Fruit fly (Drosophila melanogaster) whole organism, embryonic: ENCODE results near the gene CG15040.

Experiments used
- Awh ChIP-seq: fragments of 200-800 bp; sonication (Bioruptor generic); IDR thresholded peaks from 2 replicates; pipeline ENCODE4, ENCODE4 v1.3.6; 2022; ENCODE audit warnings: missing biosample characterization, missing genetic modification characterization
- BEAF-32 ChIP-seq: fragments of 200-800 bp; sonication (Bioruptor generic); optimal IDR thresholded peaks from 3 replicates; lab custom pipeline; 2017; ENCODE audit warnings: missing biosample characterization, missing genetic modification characterization, mild to moderate bottlenecking, moderate library complexity, missing genetic modification reagents
- Blimp-1 ChIP-seq: fragments of 200-800 bp; sonication (Bioruptor generic); optimal IDR thresholded peaks from 3 replicates; lab custom pipeline; 2018; ENCODE audit warnings: missing biosample characterization, missing genetic modification characterization, mild to moderate bottlenecking, moderate library complexity, missing genetic modification reagents
- CG1233 ChIP-seq: fragments of 200-800 bp; sonication (Bioruptor generic); optimal IDR thresholded peaks from 4 replicates; lab custom pipeline; 2018; ENCODE audit warnings: missing biosample characterization, mild to moderate bottlenecking, missing genetic modification characterization
- CG15269 ChIP-seq: fragments of 200-800 bp; sonication (Bioruptor generic); optimal IDR thresholded peaks from 2 replicates; lab custom pipeline; 2018; ENCODE audit warnings: missing biosample characterization, mild to moderate bottlenecking, missing genetic modification characterization, moderate library complexity
- CG2116 ChIP-seq: fragments of 200-800 bp; sonication (Bioruptor generic); optimal IDR thresholded peaks from 3 replicates; lab custom pipeline; 2018; ENCODE audit warnings: missing biosample characterization, mild to moderate bottlenecking, missing genetic modification characterization
- CG2129 ChIP-seq: fragments of 200-800 bp; sonication (Bioruptor generic); IDR thresholded peaks from 2 replicates; pipeline ENCODE4 v1.3.6; 2022; ENCODE audit warnings: missing biosample characterization, missing genetic modification characterization; ENCODE audit not compliant: partially characterized antibody
- CG30403 ChIP-seq: fragments of 200-800 bp; sonication (Bioruptor generic); optimal IDR thresholded peaks from 3 replicates; lab custom pipeline; 2016; ENCODE audit warnings: missing biosample characterization, missing genetic modification characterization
- CG32772 ChIP-seq: fragments of 200-800 bp; sonication (Bioruptor generic); IDR thresholded peaks from 2 replicates; pipeline ENCODE4 v1.3.6; 2022; ENCODE audit warnings: missing biosample characterization, missing genetic modification characterization
- CG34224 ChIP-seq: fragments of 200-800 bp; sonication (Bioruptor generic); IDR thresholded peaks from 3 replicates; pipeline ENCODE4 v1.3.6; 2022; ENCODE audit warnings: missing biosample characterization, missing genetic modification characterization; ENCODE audit not compliant: partially characterized antibody
- CG4617 ChIP-seq: fragments of 200-800 bp; sonication (Bioruptor generic); optimal IDR thresholded peaks from 3 replicates; lab custom pipeline; 2016; ENCODE audit warnings: missing biosample characterization, missing genetic modification characterization, borderline replicate concordance
- CG6654 ChIP-seq: fragments of 200-800 bp; sonication (Bioruptor generic); optimal IDR thresholded peaks from 2 replicates; lab custom pipeline; 2017; ENCODE audit warnings: missing biosample characterization, mild to moderate bottlenecking, missing genetic modification characterization
- CG8089 ChIP-seq: fragments of 200-800 bp; sonication (Bioruptor generic); optimal IDR thresholded peaks from 3 replicates; lab custom pipeline; 2016; ENCODE audit warnings: missing biosample characterization, missing genetic modification characterization
- CG8924 ChIP-seq: fragments of 200-800 bp; optimal IDR thresholded peaks from 3 replicates; lab custom pipeline; 2019; ENCODE audit warnings: missing biosample characterization, mild to moderate bottlenecking, missing genetic modification characterization, moderate library complexity
- D19B ChIP-seq: fragments of 200-800 bp; sonication (Bioruptor generic); optimal IDR thresholded peaks from 2 replicates; lab custom pipeline; 2017; ENCODE audit warnings: missing biosample characterization, mild to moderate bottlenecking, missing genetic modification characterization
- Dref ChIP-seq: fragments of 200-800 bp; sonication (Bioruptor generic); IDR thresholded peaks from 2 replicates; pipeline ENCODE4 v1.3.6; 2022; ENCODE audit warnings: missing biosample characterization, missing genetic modification characterization
- Ets97D ChIP-seq: fragments of 200-800 bp; sonication (Bioruptor generic); optimal IDR thresholded peaks from 3 replicates; lab custom pipeline; 2016; ENCODE audit warnings: missing biosample characterization, missing genetic modification characterization
- Hand ChIP-seq: fragments of 200-800 bp; sonication (Bioruptor generic); optimal IDR thresholded peaks from 2 replicates; lab custom pipeline; 2017; ENCODE audit warnings: mild to moderate bottlenecking, missing biosample characterization, missing genetic modification reagents, missing genetic modification characterization
- Hr51 ChIP-seq, 2 experiments: fragments of 200-800 bp; sonication (Bioruptor generic); optimal IDR thresholded peaks; 2 replicates in 1 of 2; 3 replicates in 1 of 2; lab custom pipeline; 2016 to 2018; ENCODE audit warnings: missing biosample characterization in 2 of 2, missing genetic modification characterization in 2 of 2, mild to moderate bottlenecking in 1 of 2, moderate library complexity in 1 of 2
- Myb ChIP-seq: fragments of 200-800 bp; sonication (Bioruptor generic); optimal IDR thresholded peaks from 2 replicates; lab custom pipeline; 2016; ENCODE audit warnings: missing biosample characterization, missing genetic modification characterization
- Opbp ChIP-seq: fragments of 200-800 bp; sonication (Bioruptor generic); IDR thresholded peaks from 3 replicates; pipeline ENCODE4 v1.3.6; 2022; ENCODE audit warnings: missing biosample characterization, missing genetic modification characterization; ENCODE audit not compliant: partially characterized antibody
- Sox100B ChIP-seq: fragments of 200-800 bp; sonication (Bioruptor generic); optimal IDR thresholded peaks from 3 replicates; lab custom pipeline; 2018; ENCODE audit warnings: missing biosample characterization, mild to moderate bottlenecking, missing genetic modification characterization
- Taf1 ChIP-seq: fragments of 200-800 bp; sonication (Bioruptor generic); IDR thresholded peaks from 2 replicates; pipeline ENCODE4 v1.3.6; 2022; ENCODE audit warnings: missing biosample characterization, missing genetic modification characterization
- amos ChIP-seq: fragments of 200-800 bp; sonication (Bioruptor generic); IDR thresholded peaks from 2 replicates; pipeline ENCODE4 v1.3.6; 2022; ENCODE audit warnings: missing biosample characterization, missing genetic modification characterization; ENCODE audit not compliant: partially characterized antibody
- ash1 ChIP-seq: fragments of 200-800 bp; sonication (Bioruptor generic); optimal IDR thresholded peaks from 2 replicates; lab custom pipeline; 2018; ENCODE audit warnings: missing biosample characterization, mild to moderate bottlenecking, missing genetic modification characterization
- ato ChIP-seq: fragments of 200-800 bp; sonication (Bioruptor generic); IDR thresholded peaks from 2 replicates; pipeline ENCODE4 v1.3.6; 2022; ENCODE audit warnings: missing biosample characterization, missing genetic modification characterization; ENCODE audit not compliant: partially characterized antibody
- bowl ChIP-seq: fragments of 200-800 bp; sonication (Bioruptor generic); IDR thresholded peaks from 2 replicates; pipeline ENCODE4 v1.3.6; 2022; ENCODE audit warnings: missing biosample characterization, missing genetic modification characterization
- crp ChIP-seq, 2 experiments: fragments of 200-800 bp; sonication (Bioruptor generic); optimal IDR thresholded peaks; 2 replicates in 1 of 2; 3 replicates in 1 of 2; lab custom pipeline; 2017; ENCODE audit warnings: missing biosample characterization in 2 of 2, missing genetic modification characterization in 2 of 2, mild to moderate bottlenecking in 1 of 2, moderate library complexity in 1 of 2
- cwo ChIP-seq: fragments of 200-800 bp; sonication (Bioruptor generic); optimal IDR thresholded peaks from 3 replicates; lab custom pipeline; 2017; ENCODE audit warnings: missing biosample characterization, missing genetic modification characterization, mild to moderate bottlenecking, moderate library complexity, missing genetic modification reagents
- ewg ChIP-seq: fragments of 200-800 bp; sonication (Bioruptor generic); optimal IDR thresholded peaks from 3 replicates; lab custom pipeline; 2017; ENCODE audit warnings: mild to moderate bottlenecking, missing biosample characterization, missing genetic modification reagents, missing genetic modification characterization
- fd3F ChIP-seq: fragments of 200-800 bp; sonication (Bioruptor generic); optimal IDR thresholded peaks from 2 replicates; lab custom pipeline; 2018; ENCODE audit warnings: missing biosample characterization, mild to moderate bottlenecking, missing genetic modification characterization, moderate library complexity
- ftz-f1 ChIP-seq: fragments of 200-800 bp; sonication (Bioruptor generic); optimal IDR thresholded peaks from 2 replicates; lab custom pipeline; 2016; ENCODE audit warnings: missing biosample characterization, missing genetic modification characterization
- grn ChIP-seq: fragments of 200-800 bp; sonication (Bioruptor generic); optimal IDR thresholded peaks from 3 replicates; lab custom pipeline; 2017; ENCODE audit warnings: missing biosample characterization, missing genetic modification characterization
- hb ChIP-seq: fragments of 200-800 bp; sonication (Bioruptor generic); IDR thresholded peaks from 3 replicates; pipeline ENCODE4 v1.3.6; 2022; ENCODE audit warnings: missing biosample characterization, missing genetic modification characterization; ENCODE audit not compliant: partially characterized antibody
- inv ChIP-seq: fragments of 200-800 bp; sonication (Bioruptor generic); IDR thresholded peaks from 2 replicates; pipeline ENCODE4 v1.3.6; 2022; ENCODE audit warnings: missing biosample characterization, missing genetic modification characterization; ENCODE audit not compliant: partially characterized antibody
- lilli ChIP-seq: fragments of 200-800 bp; sonication (Bioruptor generic); optimal IDR thresholded peaks from 3 replicates; lab custom pipeline; 2016; ENCODE audit warnings: missing biosample characterization, missing genetic modification characterization
- mld ChIP-seq: fragments of 200-800 bp; sonication (Bioruptor generic); IDR thresholded peaks from 3 replicates; pipeline ENCODE4 v1.3.6; 2022; ENCODE audit warnings: missing biosample characterization, missing genetic modification characterization; ENCODE audit not compliant: partially characterized antibody
- nerfin-2 ChIP-seq: fragments of 200-800 bp; sonication (Bioruptor generic); IDR thresholded peaks from 2 replicates; pipeline ENCODE4 v1.3.6; 2022; ENCODE audit warnings: missing biosample characterization, missing genetic modification characterization; ENCODE audit not compliant: partially characterized antibody
- nmo ChIP-seq: fragments of 200-800 bp; sonication (Bioruptor generic); optimal IDR thresholded peaks from 2 replicates; lab custom pipeline; 2018; ENCODE audit warnings: missing biosample characterization, mild to moderate bottlenecking, missing genetic modification characterization, moderate library complexity
- pros ChIP-seq: fragments of 200-800 bp; sonication (Bioruptor generic); optimal IDR thresholded peaks from 3 replicates; lab custom pipeline; 2019; ENCODE audit warnings: missing biosample characterization, mild to moderate bottlenecking, missing genetic modification characterization, moderate library complexity
- pzg ChIP-seq: fragments of 200-800 bp; sonication (Bioruptor generic); optimal IDR thresholded peaks from 3 replicates; lab custom pipeline; 2018; ENCODE audit warnings: missing biosample characterization, mild to moderate bottlenecking, missing genetic modification characterization, moderate library complexity
- sens ChIP-seq: fragments of 200-800 bp; sonication (Bioruptor generic); peaks from one replicate; lab custom pipeline; 2016; ENCODE audit warnings: missing biosample characterization, missing genetic modification characterization
- shn ChIP-seq: fragments of 200-800 bp; sonication (Bioruptor generic); optimal IDR thresholded peaks from 3 replicates; lab custom pipeline; 2016; ENCODE audit warnings: missing biosample characterization, missing genetic modification characterization
- trem ChIP-seq: fragments of 200-800 bp; optimal IDR thresholded peaks from 3 replicates; lab custom pipeline; 2019; ENCODE audit warnings: missing biosample characterization, mild to moderate bottlenecking, missing genetic modification characterization, moderate library complexity
- ttk ChIP-seq: fragments of 200-800 bp; sonication (Bioruptor generic); IDR thresholded peaks from 2 replicates; pipeline ENCODE4 v2.1.2; 2022; ENCODE audit warnings: missing biosample characterization, missing genetic modification characterization
- unc-4 ChIP-seq: fragments of 200-800 bp; sonication (Bioruptor generic); IDR thresholded peaks from 2 replicates; pipeline ENCODE4 v1.3.6; 2022; ENCODE audit warnings: missing biosample characterization, missing genetic modification characterization; ENCODE audit not compliant: partially characterized antibody
- wdn ChIP-seq: fragments of 200-800 bp; sonication (Bioruptor generic); IDR thresholded peaks from 2 replicates; pipeline ENCODE4 v1.3.6; 2022; ENCODE audit warnings: missing biosample characterization, missing genetic modification characterization
- zen ChIP-seq: fragments of 200-800 bp; sonication (Bioruptor generic); optimal IDR thresholded peaks from 3 replicates; lab custom pipeline; 2018; ENCODE audit warnings: missing biosample characterization, mild to moderate bottlenecking, missing genetic modification characterization, moderate library complexity

The CG15040 gene

DNA sequence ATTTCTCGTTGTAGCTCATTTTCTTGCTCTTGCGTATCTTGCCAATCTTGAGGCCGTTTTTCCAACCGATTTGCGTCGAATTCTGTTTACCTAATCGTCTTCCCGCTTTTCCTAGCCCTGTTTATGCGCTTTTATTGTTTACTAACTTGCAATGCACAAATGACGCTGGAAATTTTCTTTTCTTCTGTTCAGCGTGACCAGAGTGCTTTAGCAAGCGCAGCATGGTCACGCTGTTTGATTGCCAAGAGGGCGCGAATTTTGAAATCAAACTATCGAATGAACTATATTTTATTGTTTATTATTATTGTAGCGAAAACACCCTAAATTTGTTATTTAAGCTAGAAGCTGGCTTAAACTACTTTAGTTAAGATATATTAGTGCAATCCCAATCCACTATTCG, 32.9 kb upstream of the CG15040 start, which contains the start of gene Hou (continued):
- TF ChIP-seq cwo (GFP tag; lab: Kevin White, UChicago) (no peak), Sox100B (GFP tag; lab: Kevin White, UChicago) (no peak), CG15269 (tag; lab: Kevin White, UChicago) (no peak), D19B (GFP tag; lab: Kevin White, UChicago) (no peak), CG6654 (GFP tag; lab: Kevin White, UChicago) (no peak), ash1 (no peak), Awh (GFP tag; lab: Robert Waterston, UW) (no peak), Hr51 (GFP tag; optimal IDR thresholded peaks at IDR 0.05; lab: Kevin White, UChicago) (no peak), lilli (GFP tag; lab: Kevin White, UChicago) (no peak), CG8924 (tag; lab: Kevin White, UChicago) (peak; percentile 11), Taf1 (GFP tag; lab: Robert Waterston, UW) (no peak), Ets97D (GFP tag; lab: Kevin White, UChicago) (peak; percentile 14), CG30403 (no peak), ttk (GFP tag; lab: Robert Waterston, UW) (no peak), CG2129 (GFP tag; lab: Robert Waterston, UW) (no peak), shn (no peak), Hand (GFP tag; lab: Kevin White, UChicago) (no peak), Dref (GFP tag; lab: Robert Waterston, UW) (peak; percentile 57), wdn (no peak), pros (GFP tag; lab: Kevin White, UChicago) (no peak), fd3F (GFP tag; lab: Kevin White, UChicago) (no peak), CG4617 (GFP tag; lab: Kevin White, UChicago) (peak; percentile 72), trem (tag; lab: Kevin White, UChicago) (peak; percentile 17), grn (GFP tag; lab: Kevin White, UChicago) (no peak), CG8089 (no peak), Opbp (GFP tag; lab: Robert Waterston, UW) (peak; percentile 44; the same call in 1 of the 3 replicates), Blimp-1 (GFP tag; lab: Kevin White, UChicago) (no peak), CG1233 (GFP tag; lab: Kevin White, UChicago) (no peak), CG34224 (GFP tag; lab: Robert Waterston, UW) (peak; percentile 43; the same call in 1 of the 3 replicates), ato (GFP tag; lab: Robert Waterston, UW) (0 out of 2 replicates have a peak, but pooled peaks have one; percentile 23)

DNA sequence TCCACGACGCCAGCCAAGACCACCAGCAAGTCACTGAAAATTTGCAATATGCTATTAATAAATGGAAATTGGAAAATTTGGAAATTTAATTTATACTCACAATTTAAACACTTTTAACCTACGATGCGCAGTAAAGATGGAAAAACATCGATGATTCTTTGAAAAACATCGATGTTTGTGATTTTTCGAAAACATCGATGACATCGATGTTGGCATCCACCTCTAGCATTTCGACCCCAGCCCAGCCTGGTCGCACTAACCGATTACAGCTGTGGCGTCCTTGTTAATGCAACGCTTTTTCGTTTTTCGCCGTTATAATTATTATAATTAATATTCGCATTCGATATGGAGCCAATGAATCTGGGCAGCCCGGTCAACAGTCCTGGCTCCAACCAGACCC, 30.6 kb upstream of the CG15040 start, which contains the start of gene Nup35:
Nup35 (plus strand) TSS at position 222 of the 400 bp plus-strand sequence.
- TF ChIP-seq unc-4 (GFP tag; lab: Robert Waterston, UW), result peak; percentile 69
- peak; percentile 49 for TF ChIP-seq nerfin-2 (GFP tag; lab: Robert Waterston, UW)
- TF ChIP-seq amos (GFP tag; lab: Robert Waterston, UW), result peak; percentile 81
- peak; percentile 55 for TF ChIP-seq pzg
- peak; percentile 81 for TF ChIP-seq BEAF-32 (GFP tag; lab: Kevin White, UChicago)
- peak; percentile 53; the same call in 1 of the 2 replicates for TF ChIP-seq CG2129 (GFP tag; lab: Robert Waterston, UW)
- TF ChIP-seq sens (GFP tag; lab: Kevin White, UChicago), result peak; percentile 36
- peak; percentile 60 for TF ChIP-seq Myb (GFP tag; lab: Kevin White, UChicago)
- peak; percentile 56 for TF ChIP-seq ato (GFP tag; lab: Robert Waterston, UW)
- TF ChIP-seq zen (tag; lab: Kevin White, UChicago), result no peak
- no peak for TF ChIP-seq CG32772 (GFP tag; lab: Robert Waterston, UW)
- no peak for TF ChIP-seq ewg (GFP tag; lab: Kevin White, UChicago)
- TF ChIP-seq inv (GFP tag; lab: Robert Waterston, UW), result peak; percentile 62
- peak; percentile 20 for TF ChIP-seq ftz-f1 (GFP tag; lab: Kevin White, UChicago)
- TF ChIP-seq CG2116 (GFP tag; lab: Kevin White, UChicago), result peak; percentile 65
- no peak for TF ChIP-seq bowl (GFP tag; lab: Robert Waterston, UW)
- TF ChIP-seq mld (GFP tag; lab: Robert Waterston, UW), result peak; percentile 77
- TF ChIP-seq nmo (GFP tag; lab: Kevin White, UChicago), result peak; percentile 0
- TF ChIP-seq hb (GFP tag; lab: Robert Waterston, UW), result peak; percentile 74
- TF ChIP-seq crp (GFP tag; optimal IDR thresholded peaks at IDR 0.05; lab: Kevin White, UChicago), result peak in 1 of 2 experiments; percentile 67
